Fruit fly (Drosophila melanogaster): Measurements from ENCODE around the gene CG4440.

dm6 chr2L:16350742-16351568 is 21.2 kb downstream of the CG4440 start:
- no peak for TF ChIP-seq EcR (GFP tag; optimal IDR thresholded peaks at IDR 0.05)
- TF ChIP-seq psq (optimal IDR thresholded peaks at IDR 0.05) = peak; percentile 75
- no peak for TF ChIP-seq Dll (optimal IDR thresholded peaks at IDR 0.05)

All from whole organism.